Worm (Caenorhabditis elegans) whole organism, mixed stage, embryonic: ENCODE results near the gene pud-3.

Experiments used
- M03D4.4 ChIP-seq: sonication (generic microtip); optimal IDR thresholded peaks from 2 replicates; lab custom pipeline; 2017; ENCODE audit warnings: mild to moderate bottlenecking, missing genetic modification characterization, missing compliant biosample characterization
- bed-3 ChIP-seq: fragments of 200-800 bp; sonication (Bioruptor generic); optimal IDR thresholded peaks from 3 replicates; lab custom pipeline; 2018; ENCODE audit warnings: mild to moderate bottlenecking, missing genetic modification characterization, moderate library complexity, missing compliant biosample characterization
- ceh-43 ChIP-seq: fragments of 200-800 bp; sonication (Bioruptor generic); optimal IDR thresholded peaks from 2 replicates; lab custom pipeline; 2018; ENCODE audit warnings: mild to moderate bottlenecking, missing genetic modification characterization, moderate library complexity, missing compliant biosample characterization
- ceh-83 ChIP-seq: fragments of 200-800 bp; sonication (Bioruptor generic); optimal IDR thresholded peaks from 2 replicates; lab custom pipeline; 2018; ENCODE audit warnings: mild to moderate bottlenecking, missing genetic modification characterization, missing compliant biosample characterization
- ces-1 ChIP-seq: fragments of 150-350 bp; optimal IDR thresholded peaks from 2 replicates; lab custom pipeline; 2014; ENCODE audit warnings: missing biosample characterization, missing genetic modification reagents, missing genetic modification characterization
- cnd-1 ChIP-seq: fragments of 200-800 bp; sonication (Bioruptor generic); optimal IDR thresholded peaks from 2 replicates; lab custom pipeline; 2018; ENCODE audit warnings: mild to moderate bottlenecking, missing genetic modification characterization, missing compliant biosample characterization
- drap-1 ChIP-seq: fragments of 200-800 bp; sonication (Bioruptor generic); optimal IDR thresholded peaks from 3 replicates; lab custom pipeline; 2018; ENCODE audit warnings: mild to moderate bottlenecking, missing genetic modification characterization, missing compliant biosample characterization
- hlh-1 ChIP-seq: fragments of 150-350 bp; optimal IDR thresholded peaks from 2 replicates; lab custom pipeline; 2014; ENCODE audit warnings: missing biosample characterization, missing genetic modification reagents, missing genetic modification characterization
- mep-1 ChIP-seq: fragments of 150-350 bp; optimal IDR thresholded peaks from 2 replicates; lab custom pipeline; 2017; ENCODE audit warnings: missing biosample characterization, missing genetic modification reagents, missing genetic modification characterization, inconsistent platforms
- mls-2 ChIP-seq: sonication (generic microtip); optimal IDR thresholded peaks from 2 replicates; lab custom pipeline; 2016; ENCODE audit warnings: mild to moderate bottlenecking, missing genetic modification characterization, moderate library complexity, missing compliant biosample characterization
- nhr-2 ChIP-seq: fragments of 150-350 bp; optimal IDR thresholded peaks from 2 replicates; lab custom pipeline; 2014; ENCODE audit warnings: missing biosample characterization, missing genetic modification characterization
- nhr-76 ChIP-seq: sonication (generic microtip); optimal IDR thresholded peaks from 2 replicates; lab custom pipeline; 2017; ENCODE audit warnings: missing biosample characterization, missing genetic modification characterization
- pha-4 ChIP-seq: fragments of 150-350 bp; optimal IDR thresholded peaks from 2 replicates; lab custom pipeline; 2018; ENCODE audit warnings: missing biosample characterization, missing genetic modification reagents, missing genetic modification characterization
- snpc-4 ChIP-seq: fragments of 150-350 bp; optimal IDR thresholded peaks from 2 replicates; lab custom pipeline; 2014; ENCODE audit warnings: missing biosample characterization, missing genetic modification characterization
- unc-120 ChIP-seq: sonication (generic microtip); optimal IDR thresholded peaks from 2 replicates; lab custom pipeline; 2017; ENCODE audit warnings: missing genetic modification characterization, missing compliant biosample characterization; ENCODE audit not compliant: poor library complexity, severe bottlenecking
- unc-39 ChIP-seq: fragments of 150-350 bp; optimal IDR thresholded peaks from 2 replicates; lab custom pipeline; 2014; ENCODE audit warnings: missing biosample characterization, missing genetic modification characterization
- zip-8 ChIP-seq: fragments of 150-350 bp; optimal IDR thresholded peaks from 2 replicates; lab custom pipeline; 2014; ENCODE audit warnings: missing biosample characterization, missing genetic modification characterization
- ztf-11 ChIP-seq: fragments of 150-350 bp; optimal IDR thresholded peaks from 2 replicates; lab custom pipeline; 2014; ENCODE audit warnings: missing biosample characterization, missing genetic modification characterization

pud-3 gene

DNA sequence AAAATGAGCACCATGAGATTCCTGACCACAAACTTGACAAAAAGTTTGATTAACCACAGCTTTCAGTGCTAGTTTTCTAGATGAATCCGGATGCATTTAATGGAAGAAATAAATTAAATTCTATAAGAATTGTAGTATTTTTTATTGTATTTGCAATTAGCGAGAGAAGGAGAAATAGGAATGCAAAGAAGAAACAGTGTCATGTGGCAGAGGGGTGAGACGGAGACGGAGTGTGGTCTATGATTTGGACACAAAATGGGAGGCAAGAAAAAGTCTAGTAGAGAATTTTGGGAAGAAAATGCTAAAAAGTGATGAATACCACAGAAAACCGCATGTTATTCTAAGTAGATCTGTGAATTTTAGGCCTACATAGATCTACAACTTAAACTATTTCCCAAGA lies 46.9 kb downstream of the pud-3 start, which contains the start of gene nhr-59:
Gene nhr-59, minus strand, starts transcription at position 214 of the 400 bp plus-strand sequence.
- TF ChIP-seq cnd-1 (tag; lab: Kevin White, UChicago) (no peak), hlh-1 (tag; lab: Kevin White, UChicago) (no peak), ces-1 (GFP tag; lab: Kevin White, UChicago) (peak; percentile 19), zip-8 (tag; lab: Kevin White, UChicago) (no peak), drap-1 (GFP tag; lab: Kevin White, UChicago) (no peak), nhr-76 (tag; lab: Kevin White, UChicago) (no peak), ceh-83 (no peak), nhr-2 (tag; lab: Kevin White, UChicago) (no peak)

DNA sequence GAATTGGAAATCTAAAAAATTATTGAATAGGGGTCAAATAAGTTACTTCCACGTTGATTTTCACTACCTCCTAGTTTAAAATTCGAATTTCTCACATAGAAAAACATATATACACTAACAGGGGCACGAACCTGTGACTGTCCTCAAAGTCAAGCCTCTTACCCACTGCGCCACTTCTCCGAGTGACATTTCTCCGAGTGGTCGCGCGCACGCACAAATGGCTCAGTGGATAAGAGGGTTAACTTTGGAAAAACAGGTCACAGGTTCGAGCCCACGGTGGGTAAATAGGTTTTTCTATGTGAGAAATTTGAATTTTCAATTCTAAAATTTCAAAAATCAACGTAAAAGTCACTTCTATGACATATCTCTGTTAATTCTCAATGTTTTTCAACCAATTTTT lies 47.7 kb downstream of the pud-3 start:
- no peak for TF ChIP-seq ceh-43 (GFP tag; lab: Kevin White, UChicago)
- TF ChIP-seq pha-4 (tag; lab: Kevin White, UChicago): no peak
- TF ChIP-seq zip-8 (tag; lab: Kevin White, UChicago): no peak
- no peak for TF ChIP-seq bed-3 (GFP tag; lab: Kevin White, UChicago)
- no peak for TF ChIP-seq ztf-11 (tag; lab: Kevin White, UChicago)
- TF ChIP-seq unc-39: no peak
- TF ChIP-seq unc-120 (tag; lab: Kevin White, UChicago): no peak
- no peak for TF ChIP-seq mep-1 (tag; lab: Kevin White, UChicago)
- no peak for TF ChIP-seq ceh-83
- no peak for TF ChIP-seq mls-2 (tag; lab: Kevin White, UChicago)
- TF ChIP-seq M03D4.4 (tag; lab: Kevin White, UChicago): no peak
- no peak for TF ChIP-seq snpc-4 (tag; lab: Kevin White, UChicago)
